Worm (Caenorhabditis elegans) whole organism, L4/young adult: Measurements from ENCODE around the gene srd-8.

ENCODE experiments used
- W03F9.2 ChIP-seq: fragments of 150-350 bp; optimal IDR thresholded peaks from 2 replicates; lab custom pipeline; 2014; ENCODE audit warnings: missing biosample characterization, missing genetic modification characterization
- dao-5 ChIP-seq: sonication (generic microtip); optimal IDR thresholded peaks from 2 replicates; lab custom pipeline; 2016; ENCODE audit warnings: missing genotype, missing genetic modification characterization, moderate library complexity, missing compliant biosample characterization
- him-1 ChIP-seq: sonication (generic microtip); optimal IDR thresholded peaks from 2 replicates; lab custom pipeline; 2016; ENCODE audit warnings: missing genotype, missing genetic modification reagents, missing genetic modification characterization, missing compliant biosample characterization

- TF ChIP-seq W03F9.2 (no peak), dao-5 (no peak), him-1 (no peak)
These were observed 45.1 kb downstream of the srd-8 start for ce11 chrIV:5600316-5600715.
